Fruit fly (Drosophila melanogaster) whole organism, embryonic: ENCODE data around the gene CG42676.

Experiments
- Awh ChIP-seq: fragments of 200-800 bp; sonication (Bioruptor generic); IDR thresholded peaks from 2 replicates; pipeline ENCODE4, ENCODE4 v1.3.6; 2022; ENCODE audit warnings: missing biosample characterization, missing genetic modification characterization
- B-H2 ChIP-seq: fragments of 200-800 bp; sonication (Bioruptor generic); optimal IDR thresholded peaks from 2 replicates; lab custom pipeline; 2018; ENCODE audit warnings: missing biosample characterization, mild to moderate bottlenecking, missing genetic modification characterization
- Bdp1 ChIP-seq: fragments of 200-800 bp; sonication (Bioruptor generic); optimal IDR thresholded peaks from 3 replicates; lab custom pipeline; 2016; ENCODE audit warnings: missing biosample characterization, missing genetic modification characterization
- CG10543 ChIP-seq: fragments of 200-800 bp; sonication (Bioruptor generic); optimal IDR thresholded peaks from 3 replicates; lab custom pipeline; 2017; ENCODE audit warnings: missing biosample characterization, mild to moderate bottlenecking, missing genetic modification characterization, moderate library complexity
- CG12769 ChIP-seq: fragments of 200-800 bp; sonication (Bioruptor generic); optimal IDR thresholded peaks from 2 replicates; lab custom pipeline; 2019; ENCODE audit warnings: missing biosample characterization, mild to moderate bottlenecking, missing genetic modification characterization, moderate library complexity
- CG13296 ChIP-seq: fragments of 200-800 bp; sonication (Bioruptor generic); optimal IDR thresholded peaks from 3 replicates; lab custom pipeline; 2018; ENCODE audit warnings: missing biosample characterization, mild to moderate bottlenecking, missing genetic modification characterization
- CG13894 ChIP-seq: fragments of 200-800 bp; sonication (Bioruptor generic); optimal IDR thresholded peaks from 3 replicates; lab custom pipeline; 2018; ENCODE audit warnings: missing biosample characterization, mild to moderate bottlenecking, missing genetic modification characterization, moderate library complexity
- CG15269 ChIP-seq: fragments of 200-800 bp; sonication (Bioruptor generic); optimal IDR thresholded peaks from 2 replicates; lab custom pipeline; 2018; ENCODE audit warnings: missing biosample characterization, mild to moderate bottlenecking, missing genetic modification characterization, moderate library complexity
- CG2199 ChIP-seq: fragments of 200-800 bp; sonication (Bioruptor generic); IDR thresholded peaks from 3 replicates; pipeline ENCODE4 v1.3.6; 2022; ENCODE audit warnings: missing biosample characterization, missing genetic modification characterization
- CG2202 ChIP-seq: fragments of 200-800 bp; sonication (Bioruptor generic); optimal IDR thresholded peaks from 2 replicates; lab custom pipeline; 2018; ENCODE audit warnings: missing biosample characterization, mild to moderate bottlenecking, missing genetic modification characterization
- CG31388 ChIP-seq: fragments of 200-800 bp; sonication (Bioruptor generic); optimal IDR thresholded peaks from 2 replicates; lab custom pipeline; 2016; ENCODE audit warnings: missing biosample characterization, missing genetic modification characterization
- CG5180 ChIP-seq: fragments of 200-800 bp; sonication (Bioruptor generic); optimal IDR thresholded peaks from 3 replicates; lab custom pipeline; 2017; ENCODE audit warnings: missing biosample characterization, missing genetic modification characterization, mild to moderate bottlenecking, moderate library complexity, missing genetic modification reagents
- CG7987 ChIP-seq: fragments of 200-800 bp; sonication (Bioruptor generic); optimal IDR thresholded peaks from 2 replicates; lab custom pipeline; 2018; ENCODE audit warnings: missing biosample characterization, mild to moderate bottlenecking, missing genetic modification characterization, moderate library complexity
- Eip74EF ChIP-seq, 2 experiments: fragments of 200-800 bp in 1 of 2; fragments of >200 bp in 1 of 2; sonication (Bioruptor generic) in 1 of 2; optimal IDR thresholded peaks; 2 replicates each; lab custom pipeline; 2017 to 2019; ENCODE audit warnings: missing biosample characterization in 2 of 2, missing genetic modification characterization in 2 of 2, mild to moderate bottlenecking in 1 of 2, moderate library complexity in 1 of 2
- Lpt ChIP-seq: fragments of >200 bp; optimal IDR thresholded peaks from 2 replicates; lab custom pipeline; 2018; ENCODE audit warnings: missing biosample characterization, missing genetic modification characterization
- Nf-YB ChIP-seq: fragments of 200-800 bp; sonication (Bioruptor generic); optimal IDR thresholded peaks from 3 replicates; lab custom pipeline; 2019; ENCODE audit warnings: missing biosample characterization, mild to moderate bottlenecking, missing genetic modification characterization, moderate library complexity
- Sox102F ChIP-seq: fragments of 200-800 bp; sonication (Bioruptor generic); optimal IDR thresholded peaks from 2 replicates; lab custom pipeline; 2018; ENCODE audit warnings: missing biosample characterization, mild to moderate bottlenecking, missing genetic modification characterization, moderate library complexity
- Spps ChIP-seq: fragments of 200-800 bp; sonication (Bioruptor generic); optimal IDR thresholded peaks from 2 replicates; lab custom pipeline; 2018; ENCODE audit warnings: missing biosample characterization, mild to moderate bottlenecking, missing genetic modification characterization
- abd-A ChIP-seq: fragments of 200-800 bp; sonication (Bioruptor generic); optimal IDR thresholded peaks from 3 replicates; lab custom pipeline; 2019; ENCODE audit warnings: missing biosample characterization, mild to moderate bottlenecking, missing genetic modification characterization, moderate library complexity
- cad ChIP-seq: fragments of >200 bp; optimal IDR thresholded peaks from 2 replicates; lab custom pipeline; 2017; ENCODE audit warnings: missing biosample characterization, missing genetic modification characterization
- chif ChIP-seq, 2 experiments: fragments of 200-800 bp; sonication (Bioruptor generic); optimal IDR thresholded peaks; 3 replicates each; lab custom pipeline; 2016; ENCODE audit warnings: missing biosample characterization in 2 of 2, missing genetic modification characterization in 2 of 2
- chinmo ChIP-seq: fragments of 200-800 bp; sonication (Bioruptor generic); IDR thresholded peaks from 4 replicates; pipeline ENCODE4 v1.3.6; 2022; ENCODE audit warnings: missing biosample characterization, missing genetic modification characterization; ENCODE audit not compliant: partially characterized antibody
- cwo ChIP-seq: fragments of 200-800 bp; sonication (Bioruptor generic); optimal IDR thresholded peaks from 3 replicates; lab custom pipeline; 2017; ENCODE audit warnings: missing biosample characterization, missing genetic modification characterization, mild to moderate bottlenecking, moderate library complexity, missing genetic modification reagents
- emc ChIP-seq: fragments of 200-800 bp; sonication (Bioruptor generic); optimal IDR thresholded peaks from 2 replicates; lab custom pipeline; 2016; ENCODE audit warnings: missing biosample characterization, missing genetic modification characterization
- fd64A ChIP-seq: fragments of 200-800 bp; sonication (Bioruptor generic); optimal IDR thresholded peaks from 3 replicates; lab custom pipeline; 2018; ENCODE audit warnings: missing biosample characterization, mild to moderate bottlenecking, missing genetic modification characterization
- ftz-f1 ChIP-seq: fragments of 200-800 bp; sonication (Bioruptor generic); optimal IDR thresholded peaks from 2 replicates; lab custom pipeline; 2016; ENCODE audit warnings: missing biosample characterization, missing genetic modification characterization
- kni ChIP-seq: fragments of 200-800 bp; sonication (Bioruptor generic); optimal IDR thresholded peaks from 3 replicates; lab custom pipeline; 2017; ENCODE audit warnings: mild to moderate bottlenecking, missing biosample characterization, missing genetic modification reagents, missing genetic modification characterization
- mirr ChIP-seq: fragments of 200-800 bp; sonication (Bioruptor generic); optimal IDR thresholded peaks from 3 replicates; lab custom pipeline; 2018; ENCODE audit warnings: missing biosample characterization, mild to moderate bottlenecking, missing genetic modification characterization
- nom ChIP-seq: fragments of 200-800 bp; sonication (Bioruptor generic); optimal IDR thresholded peaks from 2 replicates; lab custom pipeline; 2017; ENCODE audit warnings: missing biosample characterization, missing genetic modification characterization, mild to moderate bottlenecking, moderate library complexity, missing genetic modification reagents
- oc ChIP-seq: fragments of 200-800 bp; sonication (Bioruptor generic); optimal IDR thresholded peaks from 2 replicates; lab custom pipeline; 2018; ENCODE audit warnings: missing biosample characterization, mild to moderate bottlenecking, missing genetic modification characterization, moderate library complexity
- otp ChIP-seq: fragments of 200-800 bp; sonication (Bioruptor generic); IDR thresholded peaks from 3 replicates; pipeline ENCODE4, ENCODE4 v1.3.6; 2022; ENCODE audit warnings: missing biosample characterization, missing genetic modification characterization
- peb ChIP-seq: fragments of 200-800 bp; sonication (Bioruptor generic); IDR thresholded peaks from 2 replicates; pipeline ENCODE4 v1.3.6; 2022; ENCODE audit warnings: missing biosample characterization, missing genetic modification characterization
- pros ChIP-seq: fragments of 200-800 bp; sonication (Bioruptor generic); optimal IDR thresholded peaks from 3 replicates; lab custom pipeline; 2019; ENCODE audit warnings: missing biosample characterization, mild to moderate bottlenecking, missing genetic modification characterization, moderate library complexity
- sd ChIP-seq: fragments of 200-800 bp; sonication (Bioruptor generic); optimal IDR thresholded peaks from 3 replicates; lab custom pipeline; 2018; ENCODE audit warnings: missing biosample characterization, mild to moderate bottlenecking, missing genetic modification characterization, moderate library complexity
- sens ChIP-seq: fragments of 200-800 bp; sonication (Bioruptor generic); peaks from one replicate; lab custom pipeline; 2016; ENCODE audit warnings: missing biosample characterization, missing genetic modification characterization
- vfl ChIP-seq: fragments of 200-800 bp; sonication (Bioruptor generic); optimal IDR thresholded peaks from 2 replicates; lab custom pipeline; 2016; ENCODE audit warnings: missing biosample characterization, missing genetic modification characterization
- vvl ChIP-seq: fragments of 200-800 bp; sonication (Bioruptor generic); IDR thresholded peaks from 2 replicates; pipeline ENCODE4 v1.3.6; 2022; ENCODE audit warnings: missing biosample characterization, missing genetic modification characterization

The CG42676 gene

dm6 chr3L:1817405-1817804, 14.5 kb downstream of the CG42676 start:
- peak; percentile 57 for TF ChIP-seq oc (tag; lab: Kevin White, UChicago)
- TF ChIP-seq Eip74EF (GFP tag; optimal IDR thresholded peaks at IDR 0.05; lab: Kevin White, UChicago), result peak in 1 of 2 experiments; percentile 44
- peak; percentile 18; the same call in 1 of the 2 replicates for TF ChIP-seq vvl
- TF ChIP-seq cad (GFP tag; lab: Kevin White, UChicago), result no peak
- no peak for TF ChIP-seq sens
- no peak for TF ChIP-seq peb
- TF ChIP-seq emc (GFP tag; lab: Kevin White, UChicago), result no peak
- no peak for TF ChIP-seq vfl (GFP tag; lab: Kevin White, UChicago)
- peak; percentile 72; the same call in 1 of the 2 replicates for TF ChIP-seq Awh (GFP tag; lab: Robert Waterston, UW)
- no peak for TF ChIP-seq CG31388 (GFP tag; lab: Kevin White, UChicago)
- no peak for TF ChIP-seq Spps (tag; lab: Kevin White, UChicago)

- no peak for TF ChIP-seq CG5180 (GFP tag; lab: Kevin White, UChicago)
- no peak for TF ChIP-seq otp (GFP tag; lab: Robert Waterston, UW)
- TF ChIP-seq fd64A, result no peak
- TF ChIP-seq kni (GFP tag; lab: Kevin White, UChicago), result peak; percentile 48
- peak; percentile 89 for TF ChIP-seq oc (tag; lab: Kevin White, UChicago)
- TF ChIP-seq CG12769 (tag; lab: Kevin White, UChicago), result peak; percentile 53
- peak; percentile 10 for TF ChIP-seq CG10543 (GFP tag; lab: Kevin White, UChicago)
- TF ChIP-seq abd-A (tag; lab: Kevin White, UChicago), result peak; percentile 98
- peak in 1 of 2 experiments; percentile 98 for TF ChIP-seq Eip74EF (GFP tag; optimal IDR thresholded peaks at IDR 0.05; lab: Kevin White, UChicago)
- TF ChIP-seq mirr (GFP tag; lab: Kevin White, UChicago), result peak; percentile 20
- TF ChIP-seq CG13894 (tag; lab: Kevin White, UChicago), result peak; percentile 59
- peak; percentile 60 for TF ChIP-seq sd (tag; lab: Kevin White, UChicago)
- peak; percentile 25 for TF ChIP-seq cwo (GFP tag; lab: Kevin White, UChicago)
- peak; percentile 55 for TF ChIP-seq ftz-f1
- TF ChIP-seq CG2202 (tag; lab: Kevin White, UChicago), result no peak
- 0 out of 3 replicates have a peak, but pooled peaks have one; percentile 23 for TF ChIP-seq CG2199 (GFP tag; lab: Robert Waterston, UW)
- no peak for TF ChIP-seq Lpt (GFP tag; lab: Kevin White, UChicago)
- TF ChIP-seq pros, result peak; percentile 5
- peak; percentile 96 for TF ChIP-seq chinmo (GFP tag; lab: Robert Waterston, UW)
- TF ChIP-seq CG15269 (tag; lab: Kevin White, UChicago), result peak; percentile 67
- no peak for TF ChIP-seq CG7987
- peak; percentile 7 for TF ChIP-seq Sox102F (GFP tag; lab: Kevin White, UChicago)
- TF ChIP-seq B-H2, result peak; percentile 35
- no peak for TF ChIP-seq Nf-YB (GFP tag; lab: Kevin White, UChicago)
Observed at dm6 chr3L:1818834-1819233, 15.9 kb downstream of the CG42676 start.

DNA sequence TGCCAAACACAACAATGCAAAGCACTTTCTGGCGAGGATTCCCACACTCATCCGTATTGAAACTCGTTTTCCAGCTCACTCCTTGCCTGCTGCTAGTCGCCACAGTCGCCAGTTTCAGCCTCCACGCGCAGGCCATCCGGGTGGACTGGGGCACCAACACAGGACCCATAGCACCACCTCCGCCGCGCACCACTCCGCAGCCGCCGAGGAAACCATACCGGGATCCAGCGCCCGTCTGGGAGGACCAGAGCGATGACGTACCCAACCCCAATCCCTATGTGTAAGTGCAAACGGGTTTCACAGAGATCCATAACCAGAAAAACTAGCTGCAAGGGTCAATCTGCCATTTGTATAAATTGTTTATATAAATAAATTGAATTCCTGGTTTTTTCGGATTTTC, 18.2 kb downstream of the CG42676 start:
- TF ChIP-seq chif (GFP tag; optimal IDR thresholded peaks at IDR 0.05; lab: Kevin White, UChicago) (no peak), Bdp1 (GFP tag; lab: Kevin White, UChicago) (no peak), CG13296 (GFP tag; lab: Kevin White, UChicago) (no peak), nom (GFP tag; lab: Kevin White, UChicago) (peak; percentile 42)
